Worm (Caenorhabditis elegans) whole organism, L1 larva: ENCODE data around the gene vps-24.
A peak's percentile ranks its signal among the peaks of the same experiment; 100 is the strongest.

Source experiments
- C16A3.4 ChIP-seq: fragments of 150-350 bp; optimal IDR thresholded peaks from 2 replicates; lab custom pipeline; 2014; ENCODE audit warnings: missing biosample characterization, missing genetic modification characterization
- F16B12.6 ChIP-seq: fragments of 150-350 bp; optimal IDR thresholded peaks from 2 replicates; lab custom pipeline; 2014; ENCODE audit warnings: missing biosample characterization, missing genetic modification characterization
- Y116A8C.19 ChIP-seq: sonication (generic microtip); optimal IDR thresholded peaks from 2 replicates; lab custom pipeline; 2016; ENCODE audit warnings: missing compliant biosample characterization, missing genetic modification characterization, borderline replicate concordance
- aly-2 ChIP-seq: fragments of 150-350 bp; optimal IDR thresholded peaks from 2 replicates; lab custom pipeline; 2014; ENCODE audit warnings: missing biosample characterization, missing genetic modification characterization
- blmp-1 ChIP-seq: fragments of 150-350 bp; optimal IDR thresholded peaks from 2 replicates; lab custom pipeline; 2014; ENCODE audit warnings: missing biosample characterization, missing genetic modification characterization
- ceh-82 ChIP-seq, 3 experiments: fragments of 150-350 bp in 1 of 3; sonication (generic microtip) in 2 of 3; optimal IDR thresholded peaks; 2 replicates each; lab custom pipeline; 2014 to 2017; ENCODE audit warnings: missing biosample characterization in 3 of 3, missing genetic modification characterization in 3 of 3
- ceh-90 ChIP-seq: sonication (generic microtip); optimal IDR thresholded peaks from 2 replicates; lab custom pipeline; 2016; ENCODE audit warnings: missing genetic modification characterization, missing compliant biosample characterization
- dpl-1 ChIP-seq, 3 experiments: fragments of 150-350 bp in 2 of 3; sonication (generic microtip) in 1 of 3; optimal IDR thresholded peaks; 2 replicates each; lab custom pipeline; 2014 to 2017; ENCODE audit warnings: missing biosample characterization in 3 of 3, missing genetic modification characterization in 3 of 3, missing genetic modification reagents in 3 of 3
- dsc-1 ChIP-seq: sonication (generic microtip); optimal IDR thresholded peaks from 2 replicates; lab custom pipeline; 2016; ENCODE audit warnings: mild to moderate bottlenecking, missing genetic modification characterization, missing compliant biosample characterization
- efl-1 ChIP-seq, 4 experiments: fragments of 150-350 bp; optimal IDR thresholded peaks in 3 of 4; peaks in 1 of 4; 1 replicate in 1 of 4; 2 replicates in 3 of 4; lab custom pipeline; 2014; ENCODE audit warnings: missing biosample characterization in 2 of 4, missing genetic modification characterization in 2 of 4, missing genetic modification reagents in 2 of 4
- egl-27 ChIP-seq, 2 experiments: fragments of 150-350 bp in 1 of 2; sonication (generic microtip); optimal IDR thresholded peaks; 3 replicates each; lab custom pipeline; 2017 to 2018; ENCODE audit warnings: missing biosample characterization in 2 of 2, missing genetic modification characterization in 2 of 2, missing genetic modification reagents in 2 of 2
- elt-2 ChIP-seq: sonication (generic microtip); optimal IDR thresholded peaks from 2 replicates; lab custom pipeline; 2016; ENCODE audit warnings: missing genetic modification characterization, mild to moderate bottlenecking, inconsistent platforms, missing compliant biosample characterization, missing genetic modification reagents
- fkh-8 ChIP-seq: sonication (generic microtip); optimal IDR thresholded peaks from 2 replicates; lab custom pipeline; 2016; ENCODE audit warnings: mild to moderate bottlenecking, missing genetic modification characterization, missing compliant biosample characterization
- fos-1 ChIP-seq: fragments of 150-350 bp; optimal IDR thresholded peaks from 2 replicates; lab custom pipeline; 2014; ENCODE audit warnings: missing biosample characterization, missing genetic modification characterization
- irx-1 ChIP-seq: sonication (generic microtip); optimal IDR thresholded peaks from 2 replicates; lab custom pipeline; 2016; ENCODE audit warnings: missing genetic modification characterization, missing compliant biosample characterization
- isw-1 ChIP-seq: fragments of 200-800 bp; sonication (Bioruptor generic); IDR thresholded peaks from 2 replicates; pipeline ENCODE4 v1.3.6; 2022; ENCODE audit warnings: missing genetic modification characterization, missing compliant biosample characterization
- lin-13 ChIP-seq: fragments of 150-350 bp; optimal IDR thresholded peaks from 2 replicates; lab custom pipeline; 2014; ENCODE audit warnings: missing biosample characterization, missing genetic modification reagents, missing genetic modification characterization
- lin-14 ChIP-seq: fragments of 200-800 bp; sonication (Bioruptor generic); optimal IDR thresholded peaks from 2 replicates; lab custom pipeline; 2018; ENCODE audit warnings: mild to moderate bottlenecking, missing genetic modification characterization, moderate library complexity, missing compliant biosample characterization
- lin-15B ChIP-seq: fragments of 150-350 bp; sonication (generic microtip); optimal IDR thresholded peaks from 3 replicates; lab custom pipeline; 2014; ENCODE audit warnings: missing biosample characterization, missing genetic modification characterization
- lin-35 ChIP-seq, 2 experiments: fragments of 150-350 bp; optimal IDR thresholded peaks; 2 replicates each; lab custom pipeline; 2014; ENCODE audit warnings: missing biosample characterization in 2 of 2, missing genetic modification characterization in 2 of 2, missing genetic modification reagents in 2 of 2
- lin-39 ChIP-seq: fragments of 150-350 bp; optimal IDR thresholded peaks from 2 replicates; lab custom pipeline; 2014; ENCODE audit warnings: missing biosample characterization, missing genetic modification reagents, missing genetic modification characterization
- lir-3 ChIP-seq: sonication (generic microtip); optimal IDR thresholded peaks from 2 replicates; lab custom pipeline; 2016; ENCODE audit warnings: mild to moderate bottlenecking, missing genetic modification characterization, moderate library complexity, missing compliant biosample characterization; ENCODE audit not compliant: poor library complexity
- lsy-2 ChIP-seq, 2 experiments: fragments of 150-350 bp; optimal IDR thresholded peaks; 2 replicates each; lab custom pipeline; 2014; ENCODE audit warnings: missing biosample characterization in 2 of 2, missing genetic modification characterization in 2 of 2
- mep-1 ChIP-seq: fragments of 150-350 bp; optimal IDR thresholded peaks from 2 replicates; lab custom pipeline; 2014; ENCODE audit warnings: missing biosample characterization, missing genetic modification characterization
- nhr-19 ChIP-seq: fragments of 200-800 bp; sonication (Bioruptor generic); conservative IDR thresholded peaks from 2 replicates; pipeline ENCODE4 v1.3.6; 2022; ENCODE audit warnings: missing genetic modification characterization, missing compliant biosample characterization
- nhr-20 ChIP-seq: sonication (generic microtip); optimal IDR thresholded peaks from 2 replicates; lab custom pipeline; 2016; ENCODE audit warnings: mild to moderate bottlenecking, missing genetic modification characterization, missing compliant biosample characterization
- nhr-47 ChIP-seq: sonication (generic microtip); optimal IDR thresholded peaks from 2 replicates; lab custom pipeline; 2016; ENCODE audit warnings: mild to moderate bottlenecking, missing genetic modification characterization, moderate library complexity, missing compliant biosample characterization
- nhr-71 ChIP-seq: sonication (generic microtip); optimal IDR thresholded peaks from 2 replicates; lab custom pipeline; 2016; ENCODE audit warnings: mild to moderate bottlenecking, missing genetic modification characterization, moderate library complexity, missing compliant biosample characterization
- nhr-85 ChIP-seq: sonication (generic microtip); peaks from one replicate; lab custom pipeline; 2016; ENCODE audit warnings: missing genetic modification characterization, inconsistent platforms, missing compliant biosample characterization
- nhr-90 ChIP-seq: sonication (generic microtip); optimal IDR thresholded peaks from 2 replicates; lab custom pipeline; 2016; ENCODE audit warnings: mild to moderate bottlenecking, missing genetic modification characterization, missing compliant biosample characterization; ENCODE audit not compliant: poor library complexity
- pax-3 ChIP-seq: fragments of 200-800 bp; sonication (Bioruptor generic); optimal IDR thresholded peaks from 2 replicates; lab custom pipeline; 2018; ENCODE audit warnings: mild to moderate bottlenecking, missing genetic modification characterization, moderate library complexity, missing compliant biosample characterization
- pqm-1 ChIP-seq: sonication (generic microtip); optimal IDR thresholded peaks from 3 replicates; lab custom pipeline; 2017; ENCODE audit warnings: missing biosample characterization, missing genetic modification characterization
- rnt-1 ChIP-seq: sonication (generic microtip); optimal IDR thresholded peaks from 2 replicates; lab custom pipeline; 2016; ENCODE audit warnings: mild to moderate bottlenecking, missing genetic modification characterization, moderate library complexity, missing compliant biosample characterization
- skn-1 ChIP-seq: fragments of 150-350 bp; optimal IDR thresholded peaks from 2 replicates; lab custom pipeline; 2014; ENCODE audit warnings: missing biosample characterization, missing genetic modification characterization
- snpc-4 ChIP-seq: fragments of 150-350 bp; optimal IDR thresholded peaks from 2 replicates; lab custom pipeline; 2014; ENCODE audit warnings: missing biosample characterization, missing genetic modification characterization
- snu-23 ChIP-seq: sonication (generic microtip); optimal IDR thresholded peaks from 2 replicates; lab custom pipeline; 2016; ENCODE audit warnings: missing genetic modification characterization, missing compliant biosample characterization
- sup-37 ChIP-seq: fragments of 200-800 bp; sonication (Bioruptor generic); optimal IDR thresholded peaks from 2 replicates; lab custom pipeline; 2018; ENCODE audit warnings: mild to moderate bottlenecking, missing genetic modification characterization, missing compliant biosample characterization
- swsn-7 ChIP-seq: sonication (generic microtip); optimal IDR thresholded peaks from 2 replicates; lab custom pipeline; 2016; ENCODE audit warnings: missing genetic modification characterization, missing compliant biosample characterization
- tbx-2 ChIP-seq: sonication (generic microtip); optimal IDR thresholded peaks from 2 replicates; lab custom pipeline; 2016; ENCODE audit warnings: missing genetic modification characterization, missing compliant biosample characterization
- unc-130 ChIP-seq: fragments of 150-350 bp; optimal IDR thresholded peaks from 2 replicates; lab custom pipeline; 2017; ENCODE audit warnings: missing biosample characterization, missing genetic modification characterization, inconsistent platforms
- unc-86 ChIP-seq: sonication (generic microtip); optimal IDR thresholded peaks from 2 replicates; lab custom pipeline; 2016; ENCODE audit warnings: missing genetic modification characterization, missing compliant biosample characterization
- xbp-1 ChIP-seq: sonication (generic microtip); optimal IDR thresholded peaks from 2 replicates; lab custom pipeline; 2016; ENCODE audit warnings: missing genetic modification characterization, missing compliant biosample characterization

Gene vps-24

ce11 chrII:4993530-4994192 is at the start of gene vps-24, which contains the start of gene eif-1:
Gene vps-24, plus strand, starts transcription at chrII:4993998.
Gene eif-1, minus strand, starts transcription at chrII:4993580.
- no peak for TF ChIP-seq pax-3 (tag; lab: Kevin White, UChicago)
- peak; percentile 30 for TF ChIP-seq C16A3.4
- peak; percentile 39; the same call in 1 of the 2 replicates for TF ChIP-seq isw-1
- peak; percentile 58 for TF ChIP-seq lir-3 (tag; lab: Kevin White, UChicago)
- TF ChIP-seq nhr-47 (tag; lab: Kevin White, UChicago): peak; percentile 46
- TF ChIP-seq nhr-71: peak; percentile 55
- no peak for TF ChIP-seq egl-27 (tag; optimal IDR thresholded peaks at IDR 0.05; lab: Kevin White, UChicago)
- TF ChIP-seq nhr-85 (tag; lab: Kevin White, UChicago): peak; percentile 64
- TF ChIP-seq tbx-2 (tag; lab: Kevin White, UChicago): peak; percentile 47
- no peak for TF ChIP-seq sup-37
- TF ChIP-seq fkh-8 (tag; lab: Kevin White, UChicago): peak; percentile 16
- TF ChIP-seq nhr-20 (tag; lab: Kevin White, UChicago): peak; percentile 27
- no peak for TF ChIP-seq aly-2 (tag; lab: Kevin White, UChicago)
- TF ChIP-seq lin-14: peak; percentile 49
- TF ChIP-seq xbp-1 (tag; lab: Kevin White, UChicago): peak; percentile 29
- peak; percentile 24 for TF ChIP-seq F16B12.6 (tag; lab: Kevin White, UChicago)
- TF ChIP-seq dsc-1: peak; percentile 30
- no peak for TF ChIP-seq fos-1 (tag; lab: Kevin White, UChicago)
- TF ChIP-seq skn-1 (tag; lab: Kevin White, UChicago): peak; percentile 2
- TF ChIP-seq dpl-1 (GFP tag; optimal IDR thresholded peaks at IDR 0.05; lab: Kevin White, UChicago): peak; percentile 55 to 77 (median 59)
- TF ChIP-seq blmp-1 (tag; lab: Kevin White, UChicago): peak; percentile 12
- TF ChIP-seq unc-130: no peak
- no peak for TF ChIP-seq Y116A8C.19 (tag; lab: Kevin White, UChicago)
- TF ChIP-seq snu-23 (GFP tag; lab: Kevin White, UChicago): peak; percentile 47
- TF ChIP-seq lin-15B: peak; percentile 56
- TF ChIP-seq irx-1: peak; percentile 30
- no peak for TF ChIP-seq nhr-19 (GFP tag; lab: Robert Waterston, UW)
- TF ChIP-seq lin-13: peak; percentile 17
- TF ChIP-seq lsy-2 (tag; optimal IDR thresholded peaks at IDR 0.05; lab: Kevin White, UChicago): peak; percentile 53 to 74
- peak; percentile 65 for TF ChIP-seq rnt-1 (tag; lab: Kevin White, UChicago)
- peak; percentile 12 for TF ChIP-seq swsn-7 (tag; lab: Kevin White, UChicago)
- TF ChIP-seq efl-1 (optimal IDR thresholded peaks at IDR 0.05; lab: Kevin White, UChicago): peak; percentile 57 to 64
- peak; percentile 72 to 95 for TF ChIP-seq efl-1 (GFP tag; optimal IDR thresholded peaks at IDR 0.05 in 1 of 2; lab: Kevin White, UChicago)
- peak in 1 of 3 experiments; percentile 65 for TF ChIP-seq ceh-82 (tag; optimal IDR thresholded peaks at IDR 0.05; lab: Kevin White, UChicago)
- TF ChIP-seq ceh-90: peak; percentile 62
- TF ChIP-seq lin-35 (GFP tag; optimal IDR thresholded peaks at IDR 0.05; lab: Kevin White, UChicago): peak; percentile 62 to 65
- peak; percentile 29 for TF ChIP-seq snpc-4 (tag; lab: Kevin White, UChicago)
- peak; percentile 34 for TF ChIP-seq mep-1 (tag; lab: Kevin White, UChicago)

ce11 chrII:4945695-4946094 is 48.1 kb upstream of the vps-24 start, which contains the start of the genes gldi-11 and ZK546.2:
Gene gldi-11, minus strand, starts transcription at chrII:4945789.
Gene ZK546.2, plus strand, starts transcription at chrII:4946027.
- TF ChIP-seq elt-2 (tag; lab: Kevin White, UChicago) (peak; percentile 1), efl-1 (optimal IDR thresholded peaks at IDR 0.05; lab: Kevin White, UChicago) (no peak), efl-1 (GFP tag; optimal IDR thresholded peaks at IDR 0.05 in 1 of 2; lab: Kevin White, UChicago) (peak in 1 of 2 experiments; percentile 89), F16B12.6 (tag; lab: Kevin White, UChicago) (peak; percentile 11), nhr-90 (tag; lab: Kevin White, UChicago) (peak; percentile 1), lsy-2 (tag; optimal IDR thresholded peaks at IDR 0.05; lab: Kevin White, UChicago) (peak in 1 of 2 experiments; percentile 46), lin-39 (tag; lab: Kevin White, UChicago) (no peak), pqm-1 (tag; lab: Kevin White, UChicago) (no peak), lin-35 (GFP tag; optimal IDR thresholded peaks at IDR 0.05; lab: Kevin White, UChicago) (peak in 1 of 2 experiments; percentile 31), skn-1 (tag; lab: Kevin White, UChicago) (peak; percentile 5), unc-86 (tag; lab: Kevin White, UChicago) (no peak), dpl-1 (GFP tag; optimal IDR thresholded peaks at IDR 0.05; lab: Kevin White, UChicago) (peak in 1 of 3 experiments; percentile 14)
